Worm (Caenorhabditis elegans) whole organism, L4 larva: ENCODE data around the gene nas-25.
A peak's percentile ranks its signal among the peaks of the same experiment; 100 is the strongest.

Experiments
- D1046.2 ChIP-seq: fragments of 200-800 bp; sonication (Bioruptor generic); IDR thresholded peaks from 2 replicates; pipeline ENCODE4 v1.3.6; 2022; ENCODE audit warnings: missing genetic modification characterization, missing compliant biosample characterization
- aha-1 ChIP-seq: fragments of 150-350 bp; peaks from one replicate; lab custom pipeline; 2014; ENCODE audit warnings: missing biosample characterization, missing genetic modification characterization
- aly-2 ChIP-seq: sonication (generic microtip); optimal IDR thresholded peaks from 2 replicates; lab custom pipeline; 2018; ENCODE audit warnings: missing biosample characterization, missing genetic modification characterization
- ceh-20 ChIP-seq: fragments of 200-800 bp; sonication (Bioruptor generic); IDR thresholded peaks from 2 replicates; pipeline ENCODE4 v1.3.6; 2022; ENCODE audit warnings: missing genetic modification reagents, missing genetic modification characterization, missing compliant biosample characterization
- ceh-28 ChIP-seq: fragments of 150-350 bp; optimal IDR thresholded peaks from 2 replicates; lab custom pipeline; 2014; ENCODE audit warnings: missing biosample characterization, missing genetic modification reagents, missing genetic modification characterization
- ceh-44 ChIP-seq: fragments of 200-800 bp; sonication (Bioruptor generic); IDR thresholded peaks from 2 replicates; pipeline ENCODE4 v1.3.6; 2022; ENCODE audit warnings: missing genetic modification reagents, missing genetic modification characterization, missing compliant biosample characterization
- ceh-62 ChIP-seq: sonication (generic microtip); optimal IDR thresholded peaks from 2 replicates; lab custom pipeline; 2017; ENCODE audit warnings: missing biosample characterization, missing genetic modification characterization
- daf-12 ChIP-seq: fragments of 150-350 bp; optimal IDR thresholded peaks from 2 replicates; lab custom pipeline; 2014; ENCODE audit warnings: missing biosample characterization, missing genetic modification reagents, missing genetic modification characterization
- daf-16 ChIP-seq, 3 experiments: sonication (generic microtip); optimal IDR thresholded peaks; 2 replicates each; lab custom pipeline; 2016 to 2017; ENCODE audit warnings: missing genetic modification characterization in 3 of 3, missing genetic modification reagents in 3 of 3, mild to moderate bottlenecking in 2 of 3, missing compliant biosample characterization in 2 of 3, missing biosample characterization in 1 of 3, moderate library complexity in 1 of 3
- daf-8 ChIP-seq: fragments of 200-800 bp; sonication (Bioruptor generic); IDR thresholded peaks from 2 replicates; pipeline ENCODE4 v1.3.6; 2022; ENCODE audit warnings: missing genetic modification characterization, missing compliant biosample characterization
- dmd-6 ChIP-seq: fragments of 200-800 bp; sonication (Bioruptor generic); IDR thresholded peaks from 2 replicates; pipeline ENCODE4 v1.3.6; 2022; ENCODE audit warnings: missing genetic modification reagents, missing genetic modification characterization, missing compliant biosample characterization
- dmd-8 ChIP-seq: fragments of 200-800 bp; sonication (Bioruptor generic); IDR thresholded peaks from 2 replicates; pipeline ENCODE4 v1.3.6; 2022; ENCODE audit warnings: missing genetic modification characterization, missing compliant biosample characterization
- dve-1 ChIP-seq: sonication (generic microtip); optimal IDR thresholded peaks from 2 replicates; lab custom pipeline; 2017; ENCODE audit warnings: antibody characterized with exemption, mild to moderate bottlenecking, missing genetic modification characterization, missing compliant biosample characterization; ENCODE audit not compliant: insufficient read depth
- egl-27 ChIP-seq: sonication (generic microtip); optimal IDR thresholded peaks from 3 replicates; lab custom pipeline; 2017; ENCODE audit warnings: missing biosample characterization, missing genetic modification reagents, missing genetic modification characterization
- fkh-10 ChIP-seq: fragments of 150-350 bp; optimal IDR thresholded peaks from 2 replicates; lab custom pipeline; 2014; ENCODE audit warnings: missing biosample characterization, missing genetic modification reagents, missing genetic modification characterization
- fos-1 ChIP-seq: fragments of 150-350 bp; optimal IDR thresholded peaks from 2 replicates; lab custom pipeline; 2014; ENCODE audit warnings: missing biosample characterization, missing genetic modification characterization
- hif-1 ChIP-seq, 2 experiments: sonication (generic microtip); optimal IDR thresholded peaks; 2 replicates each; lab custom pipeline; 2016 to 2017; ENCODE audit warnings: missing compliant biosample characterization in 2 of 2, missing genetic modification characterization in 2 of 2, missing genetic modification reagents in 2 of 2, missing genotype in 2 of 2, mild to moderate bottlenecking in 1 of 2
- lim-7 ChIP-seq: fragments of 200-800 bp; sonication (Bioruptor generic); IDR thresholded peaks from 2 replicates; pipeline ENCODE4 v1.3.6; 2022; ENCODE audit warnings: missing genetic modification characterization, missing compliant biosample characterization
- madf-9 ChIP-seq: fragments of 200-800 bp; sonication (Bioruptor generic); conservative IDR thresholded peaks from 2 replicates; pipeline ENCODE4 v1.3.6; 2022; ENCODE audit warnings: missing genetic modification reagents, missing genetic modification characterization, missing compliant biosample characterization
- mdl-1 ChIP-seq, 2 experiments: fragments of 150-350 bp in 1 of 2; sonication (generic microtip) in 1 of 2; optimal IDR thresholded peaks; 2 replicates each; lab custom pipeline; 2014 to 2017; ENCODE audit warnings: missing biosample characterization in 2 of 2, missing genetic modification characterization in 2 of 2
- nhr-102 ChIP-seq: sonication (generic microtip); optimal IDR thresholded peaks from 2 replicates; lab custom pipeline; 2016; ENCODE audit warnings: mild to moderate bottlenecking, missing genetic modification characterization, moderate library complexity, missing compliant biosample characterization
- nhr-28 ChIP-seq: fragments of 150-350 bp; optimal IDR thresholded peaks from 2 replicates; lab custom pipeline; 2014; ENCODE audit warnings: missing biosample characterization, missing genetic modification characterization
- nhr-41 ChIP-seq: fragments of 200-800 bp; sonication (Bioruptor generic); IDR thresholded peaks from 2 replicates; pipeline ENCODE4 v1.3.6; 2022; ENCODE audit warnings: missing genetic modification reagents, missing genetic modification characterization, missing compliant biosample characterization
- nhr-48 ChIP-seq: sonication (generic microtip); optimal IDR thresholded peaks from 2 replicates; lab custom pipeline; 2016; ENCODE audit warnings: mild to moderate bottlenecking, missing genetic modification characterization, missing compliant biosample characterization
- nhr-77 ChIP-seq: fragments of 150-350 bp; optimal IDR thresholded peaks from 2 replicates; lab custom pipeline; 2014; ENCODE audit warnings: missing biosample characterization, missing genetic modification characterization
- pqm-1 ChIP-seq: sonication (generic microtip); optimal IDR thresholded peaks from 2 replicates; lab custom pipeline; 2017; ENCODE audit warnings: missing biosample characterization, missing genetic modification characterization
- saeg-2 ChIP-seq: fragments of 200-800 bp; sonication (Bioruptor generic); IDR thresholded peaks from 2 replicates; pipeline ENCODE4 v1.3.6; 2022; ENCODE audit warnings: missing genetic modification reagents, missing genetic modification characterization, missing compliant biosample characterization
- snpc-1.2 ChIP-seq: fragments of 200-800 bp; sonication (Bioruptor generic); IDR thresholded peaks from 2 replicates; pipeline ENCODE4 v1.3.6; 2022; ENCODE audit warnings: missing genetic modification reagents, missing genetic modification characterization, missing compliant biosample characterization
- snpc-4 ChIP-seq: fragments of 150-350 bp; optimal IDR thresholded peaks from 2 replicates; lab custom pipeline; 2014; ENCODE audit warnings: missing biosample characterization, missing genetic modification characterization
- tra-1 ChIP-seq: fragments of 200-800 bp; sonication (Bioruptor generic); IDR thresholded peaks from 2 replicates; pipeline ENCODE4 v1.3.6; 2022; ENCODE audit warnings: missing genetic modification reagents, missing genetic modification characterization, missing compliant biosample characterization
- zfp-3 ChIP-seq: fragments of 200-800 bp; sonication (Bioruptor generic); conservative IDR thresholded peaks from 2 replicates; pipeline ENCODE4 v1.3.6; 2022; ENCODE audit warnings: missing genetic modification reagents, missing genetic modification characterization, missing compliant biosample characterization
- zip-2 ChIP-seq: fragments of 150-350 bp; optimal IDR thresholded peaks from 2 replicates; lab custom pipeline; 2014; ENCODE audit warnings: missing biosample characterization, missing genetic modification characterization

nas-25 gene

ce11 chrII:8796391-8796790 is 29.5 kb upstream of the nas-25 start (continued):
- TF ChIP-seq daf-8 (GFP tag; lab: Robert Waterston, UW) (no peak), lim-7 (no peak), nhr-28 (tag; lab: Kevin White, UChicago) (no peak), nhr-102 (tag; lab: Kevin White, UChicago) (no peak), ceh-44 (GFP tag; lab: Robert Waterston, UW) (no peak), nhr-41 (GFP tag; lab: Robert Waterston, UW) (no peak), nhr-48 (tag; lab: Kevin White, UChicago) (peak; percentile 54), dve-1 (tag; lab: Kevin White, UChicago) (no peak)

- TF ChIP-seq tra-1 (no peak), hif-1 (tag; optimal IDR thresholded peaks at IDR 0.05; lab: Kevin White, UChicago) (no peak), ceh-20 (no peak), zip-2 (no peak), madf-9 (GFP tag; lab: Robert Waterston, UW) (no peak), daf-16 (GFP tag; optimal IDR thresholded peaks at IDR 0.05; lab: Kevin White, UChicago) (no peak), daf-16 (tag; optimal IDR thresholded peaks at IDR 0.05; lab: Kevin White, UChicago) (no peak), snpc-4 (tag; lab: Kevin White, UChicago) (no peak), dmd-6 (peak; percentile 42)
Observed at ce11 chrII:8799725-8800124, 26.1 kb upstream of the nas-25 start.

ce11 chrII:8800830-8801229 is 25.0 kb upstream of the nas-25 start, which contains the start of gene appg-2:
appg-2 (plus strand) TSS chrII:8801130.
- no peak for TF ChIP-seq nhr-48 (tag; lab: Kevin White, UChicago)
- no peak for TF ChIP-seq zfp-3
- no peak for TF ChIP-seq dmd-8
- TF ChIP-seq fkh-10: no peak
- no peak for TF ChIP-seq mdl-1 (tag; optimal IDR thresholded peaks at IDR 0.05; lab: Kevin White, UChicago)
- TF ChIP-seq daf-12 (tag; lab: Kevin White, UChicago): no peak
- no peak for TF ChIP-seq egl-27 (tag; lab: Kevin White, UChicago)
- TF ChIP-seq fos-1 (tag; lab: Kevin White, UChicago): no peak
- no peak for TF ChIP-seq hif-1 (tag; optimal IDR thresholded peaks at IDR 0.05; lab: Kevin White, UChicago)
- no peak for TF ChIP-seq ceh-28
- TF ChIP-seq ceh-62 (tag; lab: Kevin White, UChicago): no peak
- TF ChIP-seq D1046.2 (GFP tag; lab: Robert Waterston, UW): no peak

- peak; percentile 18 for TF ChIP-seq pqm-1 (tag; lab: Kevin White, UChicago)
- TF ChIP-seq nhr-48 (tag; lab: Kevin White, UChicago): no peak
- TF ChIP-seq fos-1 (tag; lab: Kevin White, UChicago): no peak
Observed at ce11 chrII:8806921-8807320, 18.9 kb upstream of the nas-25 start, which contains the start of gene pho-13. pho-13 (minus strand) TSS chrII:8807021.

ce11 chrII:8808482-8808881 is 17.4 kb upstream of the nas-25 start, which contains the start of gene F07H5.10:
F07H5.10 (minus strand) TSS chrII:8808582.
- TF ChIP-seq zip-2: no peak
- no peak for TF ChIP-seq mdl-1 (tag; optimal IDR thresholded peaks at IDR 0.05; lab: Kevin White, UChicago)
- TF ChIP-seq saeg-2 (GFP tag; lab: Robert Waterston, UW): no peak
- no peak for TF ChIP-seq nhr-77 (tag; lab: Kevin White, UChicago)
- TF ChIP-seq snpc-1.2 (GFP tag; lab: Robert Waterston, UW): no peak
- peak; percentile 23 for TF ChIP-seq aha-1
- no peak for TF ChIP-seq aly-2 (tag; lab: Kevin White, UChicago)
